Worm (Caenorhabditis elegans) whole organism, L1 larva: ENCODE measurements around the gene csp-2.
A peak's percentile ranks its signal among the peaks of the same experiment; 100 is the strongest.

ENCODE experiments used
- C34B4.2 ChIP-seq: sonication (generic microtip); optimal IDR thresholded peaks from 2 replicates; lab custom pipeline; 2017; ENCODE audit warnings: mild to moderate bottlenecking, missing genetic modification characterization, missing compliant biosample characterization
- F16B12.6 ChIP-seq: fragments of 150-350 bp; optimal IDR thresholded peaks from 2 replicates; lab custom pipeline; 2014; ENCODE audit warnings: missing biosample characterization, missing genetic modification characterization
- aha-1 ChIP-seq: fragments of 150-350 bp; optimal IDR thresholded peaks from 2 replicates; lab custom pipeline; 2014; ENCODE audit warnings: missing biosample characterization, missing genetic modification characterization
- aly-2 ChIP-seq: fragments of 150-350 bp; optimal IDR thresholded peaks from 2 replicates; lab custom pipeline; 2014; ENCODE audit warnings: missing biosample characterization, missing genetic modification characterization
- ama-1 ChIP-seq: fragments of 150-350 bp; optimal IDR thresholded peaks from 2 replicates; lab custom pipeline; 2014
- blmp-1 ChIP-seq: fragments of 150-350 bp; optimal IDR thresholded peaks from 2 replicates; lab custom pipeline; 2014; ENCODE audit warnings: missing biosample characterization, missing genetic modification characterization
- ceh-63 ChIP-seq: fragments of 200-800 bp; sonication (Bioruptor generic); optimal IDR thresholded peaks from 2 replicates; lab custom pipeline; 2018; ENCODE audit warnings: mild to moderate bottlenecking, missing genetic modification characterization, missing compliant biosample characterization
- ceh-8 ChIP-seq: fragments of 200-800 bp; sonication (Bioruptor generic); optimal IDR thresholded peaks from 2 replicates; lab custom pipeline; 2018; ENCODE audit warnings: mild to moderate bottlenecking, missing genetic modification characterization, moderate library complexity, missing compliant biosample characterization
- ceh-82 ChIP-seq, 3 experiments: fragments of 150-350 bp in 1 of 3; sonication (generic microtip) in 2 of 3; optimal IDR thresholded peaks; 2 replicates each; lab custom pipeline; 2014 to 2017; ENCODE audit warnings: missing biosample characterization in 3 of 3, missing genetic modification characterization in 3 of 3
- ceh-90 ChIP-seq: sonication (generic microtip); optimal IDR thresholded peaks from 2 replicates; lab custom pipeline; 2016; ENCODE audit warnings: missing genetic modification characterization, missing compliant biosample characterization
- ces-1 ChIP-seq: fragments of 150-350 bp; optimal IDR thresholded peaks from 2 replicates; lab custom pipeline; 2014; ENCODE audit warnings: missing biosample characterization, missing genetic modification reagents, missing genetic modification characterization
- dpl-1 ChIP-seq, 3 experiments: fragments of 150-350 bp in 2 of 3; sonication (generic microtip) in 1 of 3; optimal IDR thresholded peaks; 2 replicates each; lab custom pipeline; 2014 to 2017; ENCODE audit warnings: missing biosample characterization in 3 of 3, missing genetic modification characterization in 3 of 3, missing genetic modification reagents in 3 of 3
- egl-13 ChIP-seq: sonication (generic microtip); optimal IDR thresholded peaks from 2 replicates; lab custom pipeline; 2016; ENCODE audit warnings: missing genotype, missing genetic modification reagents, missing genetic modification characterization, missing compliant biosample characterization
- elt-2 ChIP-seq: sonication (generic microtip); optimal IDR thresholded peaks from 2 replicates; lab custom pipeline; 2016; ENCODE audit warnings: missing genetic modification characterization, mild to moderate bottlenecking, inconsistent platforms, missing compliant biosample characterization, missing genetic modification reagents
- elt-3 ChIP-seq, 6 experiments: fragments of 150-350 bp in 1 of 6; sonication (generic microtip); optimal IDR thresholded peaks; 2 replicates each; lab custom pipeline; 2017 to 2018; ENCODE audit warnings: missing biosample characterization in 6 of 6, missing genetic modification characterization in 6 of 6, inconsistent platforms in 1 of 6
- fkh-10 ChIP-seq: sonication (generic microtip); optimal IDR thresholded peaks from 2 replicates; lab custom pipeline; 2017; ENCODE audit warnings: missing biosample characterization, missing genetic modification reagents, missing genetic modification characterization
- fkh-4 ChIP-seq: sonication (generic microtip); optimal IDR thresholded peaks from 2 replicates; lab custom pipeline; 2016; ENCODE audit warnings: missing compliant biosample characterization, missing genetic modification characterization, borderline replicate concordance
- fos-1 ChIP-seq: fragments of 150-350 bp; optimal IDR thresholded peaks from 2 replicates; lab custom pipeline; 2014; ENCODE audit warnings: missing biosample characterization, missing genetic modification characterization
- grh-1 ChIP-seq: fragments of 200-800 bp; sonication (Bioruptor generic); IDR thresholded peaks from 2 replicates; pipeline ENCODE4 v1.3.6; 2022; ENCODE audit warnings: missing genetic modification reagents, missing genetic modification characterization, missing compliant biosample characterization
- hlh-17 ChIP-seq: fragments of 200-800 bp; sonication (Bioruptor generic); optimal IDR thresholded peaks from 2 replicates; lab custom pipeline; 2018; ENCODE audit warnings: missing genetic modification characterization, mild to moderate bottlenecking, missing compliant biosample characterization, moderate library complexity, borderline replicate concordance
- hpl-2 ChIP-seq: fragments of 150-350 bp; optimal IDR thresholded peaks from 2 replicates; lab custom pipeline; 2014; ENCODE audit warnings: missing biosample characterization, missing genetic modification reagents, missing genetic modification characterization
- irx-1 ChIP-seq: sonication (generic microtip); optimal IDR thresholded peaks from 2 replicates; lab custom pipeline; 2016; ENCODE audit warnings: missing genetic modification characterization, missing compliant biosample characterization
- isw-1 ChIP-seq: fragments of 200-800 bp; sonication (Bioruptor generic); IDR thresholded peaks from 2 replicates; pipeline ENCODE4 v1.3.6; 2022; ENCODE audit warnings: missing genetic modification characterization, missing compliant biosample characterization
- jun-1 ChIP-seq: fragments of 150-350 bp; optimal IDR thresholded peaks from 2 replicates; lab custom pipeline; 2014; ENCODE audit warnings: missing biosample characterization, missing genetic modification reagents, missing genetic modification characterization
- lin-15B ChIP-seq: fragments of 150-350 bp; sonication (generic microtip); optimal IDR thresholded peaks from 3 replicates; lab custom pipeline; 2014; ENCODE audit warnings: missing biosample characterization, missing genetic modification characterization
- lin-35 ChIP-seq, 2 experiments: fragments of 150-350 bp; optimal IDR thresholded peaks; 2 replicates each; lab custom pipeline; 2014; ENCODE audit warnings: missing biosample characterization in 2 of 2, missing genetic modification characterization in 2 of 2, missing genetic modification reagents in 2 of 2
- lin-39 ChIP-seq: fragments of 150-350 bp; optimal IDR thresholded peaks from 2 replicates; lab custom pipeline; 2014; ENCODE audit warnings: missing biosample characterization, missing genetic modification reagents, missing genetic modification characterization
- lsy-2 ChIP-seq, 2 experiments: fragments of 150-350 bp; optimal IDR thresholded peaks; 2 replicates each; lab custom pipeline; 2014; ENCODE audit warnings: missing biosample characterization in 2 of 2, missing genetic modification characterization in 2 of 2
- mef-2 ChIP-seq: fragments of 150-350 bp; optimal IDR thresholded peaks from 2 replicates; lab custom pipeline; 2014; ENCODE audit warnings: missing biosample characterization, missing genetic modification characterization
- mep-1 ChIP-seq: fragments of 150-350 bp; optimal IDR thresholded peaks from 2 replicates; lab custom pipeline; 2014; ENCODE audit warnings: missing biosample characterization, missing genetic modification characterization
- nhr-237 ChIP-seq: fragments of 150-350 bp; optimal IDR thresholded peaks from 2 replicates; lab custom pipeline; 2014; ENCODE audit warnings: missing biosample characterization, missing genetic modification characterization
- nhr-47 ChIP-seq: sonication (generic microtip); optimal IDR thresholded peaks from 2 replicates; lab custom pipeline; 2016; ENCODE audit warnings: mild to moderate bottlenecking, missing genetic modification characterization, moderate library complexity, missing compliant biosample characterization
- nhr-71 ChIP-seq: sonication (generic microtip); optimal IDR thresholded peaks from 2 replicates; lab custom pipeline; 2016; ENCODE audit warnings: mild to moderate bottlenecking, missing genetic modification characterization, moderate library complexity, missing compliant biosample characterization
- nhr-76 ChIP-seq: sonication (generic microtip); optimal IDR thresholded peaks from 2 replicates; lab custom pipeline; 2017; ENCODE audit warnings: missing biosample characterization, missing genetic modification characterization
- nhr-77 ChIP-seq: fragments of 150-350 bp; optimal IDR thresholded peaks from 2 replicates; lab custom pipeline; 2014; ENCODE audit warnings: missing biosample characterization, missing genetic modification characterization
- nhr-85 ChIP-seq: sonication (generic microtip); peaks from one replicate; lab custom pipeline; 2016; ENCODE audit warnings: missing genetic modification characterization, inconsistent platforms, missing compliant biosample characterization
- pqm-1 ChIP-seq: sonication (generic microtip); optimal IDR thresholded peaks from 3 replicates; lab custom pipeline; 2017; ENCODE audit warnings: missing biosample characterization, missing genetic modification characterization
- rnt-1 ChIP-seq: sonication (generic microtip); optimal IDR thresholded peaks from 2 replicates; lab custom pipeline; 2016; ENCODE audit warnings: mild to moderate bottlenecking, missing genetic modification characterization, moderate library complexity, missing compliant biosample characterization
- skn-1 ChIP-seq: fragments of 150-350 bp; optimal IDR thresholded peaks from 2 replicates; lab custom pipeline; 2014; ENCODE audit warnings: missing biosample characterization, missing genetic modification characterization
- snpc-4 ChIP-seq: fragments of 150-350 bp; optimal IDR thresholded peaks from 2 replicates; lab custom pipeline; 2014; ENCODE audit warnings: missing biosample characterization, missing genetic modification characterization
- snu-23 ChIP-seq: sonication (generic microtip); optimal IDR thresholded peaks from 2 replicates; lab custom pipeline; 2016; ENCODE audit warnings: missing genetic modification characterization, missing compliant biosample characterization
- sox-4 ChIP-seq: sonication (generic microtip); optimal IDR thresholded peaks from 2 replicates; lab custom pipeline; 2016; ENCODE audit warnings: missing genetic modification characterization, missing compliant biosample characterization
- sptf-1 ChIP-seq: fragments of 150-350 bp; optimal IDR thresholded peaks from 2 replicates; lab custom pipeline; 2014; ENCODE audit warnings: missing biosample characterization, missing genetic modification characterization
- sup-37 ChIP-seq: fragments of 200-800 bp; sonication (Bioruptor generic); optimal IDR thresholded peaks from 2 replicates; lab custom pipeline; 2018; ENCODE audit warnings: mild to moderate bottlenecking, missing genetic modification characterization, missing compliant biosample characterization
- tbx-2 ChIP-seq: sonication (generic microtip); optimal IDR thresholded peaks from 2 replicates; lab custom pipeline; 2016; ENCODE audit warnings: missing genetic modification characterization, missing compliant biosample characterization
- tlp-1 ChIP-seq: fragments of 150-350 bp; optimal IDR thresholded peaks from 2 replicates; lab custom pipeline; 2014; ENCODE audit warnings: missing biosample characterization, missing genetic modification characterization
- unc-86 ChIP-seq: sonication (generic microtip); optimal IDR thresholded peaks from 2 replicates; lab custom pipeline; 2016; ENCODE audit warnings: missing genetic modification characterization, missing compliant biosample characterization
- unc-98 ChIP-seq: fragments of 200-800 bp; sonication (Bioruptor generic); IDR thresholded peaks from 2 replicates; pipeline ENCODE4 v1.3.6; 2022; ENCODE audit warnings: missing genetic modification characterization, missing compliant biosample characterization
- vab-15 ChIP-seq: sonication (generic microtip); optimal IDR thresholded peaks from 2 replicates; lab custom pipeline; 2017; ENCODE audit warnings: missing genotype, mild to moderate bottlenecking, missing genetic modification characterization, missing compliant biosample characterization
- xbp-1 ChIP-seq: sonication (generic microtip); optimal IDR thresholded peaks from 2 replicates; lab custom pipeline; 2016; ENCODE audit warnings: missing genetic modification characterization, missing compliant biosample characterization
- zag-1 ChIP-seq: fragments of 150-350 bp; optimal IDR thresholded peaks from 2 replicates; lab custom pipeline; 2014; ENCODE audit warnings: missing biosample characterization, missing genetic modification characterization
- zip-4 ChIP-seq: fragments of 200-800 bp; sonication (Bioruptor generic); optimal IDR thresholded peaks from 2 replicates; lab custom pipeline; 2018; ENCODE audit warnings: mild to moderate bottlenecking, missing genetic modification characterization, moderate library complexity, missing compliant biosample characterization
- ztf-4 ChIP-seq: fragments of 150-350 bp; optimal IDR thresholded peaks from 2 replicates; lab custom pipeline; 2014; ENCODE audit warnings: missing biosample characterization, missing genetic modification characterization

The csp-2 gene

DNA sequence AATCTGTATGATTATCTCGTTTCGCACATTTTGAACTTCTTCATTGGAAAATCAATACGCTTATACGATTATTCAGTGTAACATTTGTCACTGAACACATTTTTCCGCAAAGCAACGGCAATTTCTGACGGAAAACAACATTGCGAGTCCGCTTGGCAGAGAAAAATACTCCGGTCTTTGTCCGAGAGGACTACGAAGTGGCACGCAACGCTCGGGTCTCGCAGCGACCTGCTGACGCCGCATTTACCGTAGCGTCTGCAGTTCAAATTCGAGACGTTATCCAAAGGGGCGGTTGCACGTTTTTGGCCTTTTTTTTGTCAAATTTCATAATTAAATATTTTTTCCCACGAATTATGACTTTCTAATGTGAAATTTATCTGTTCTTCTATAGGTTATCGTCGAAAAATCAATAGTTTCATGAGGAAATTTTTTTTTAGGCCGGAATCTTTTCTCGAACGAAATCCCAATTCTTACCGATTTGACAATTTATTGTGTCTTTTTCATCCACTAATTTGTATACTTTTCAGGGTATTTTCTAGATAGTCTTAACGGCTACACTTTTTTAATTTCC, 16.2 kb downstream of the csp-2 start, which contains the start of gene sqd-1 (continued):
- TF ChIP-seq snpc-4 (tag; lab: Kevin White, UChicago) (peak; percentile 82), fkh-10 (GFP tag; lab: Kevin White, UChicago) (peak; percentile 80), nhr-71 (tag; lab: Kevin White, UChicago) (peak; percentile 99), mep-1 (peak; percentile 95), ztf-4 (tag; lab: Kevin White, UChicago) (peak; percentile 95), unc-98 (GFP tag; lab: Robert Waterston, UW) (peak; percentile 67; the same call in 1 of the 2 replicates), ceh-63 (GFP tag; lab: Kevin White, UChicago) (peak; percentile 93), zag-1 (peak; percentile 8), blmp-1 (tag; lab: Kevin White, UChicago) (peak; percentile 77), hlh-17 (GFP tag; lab: Kevin White, UChicago) (no peak), elt-2 (tag; lab: Kevin White, UChicago) (peak; percentile 88), fkh-4 (tag; lab: Kevin White, UChicago) (peak; percentile 61), nhr-47 (tag; lab: Kevin White, UChicago) (peak; percentile 98), egl-13 (tag; lab: Kevin White, UChicago) (peak; percentile 96), aly-2 (tag; lab: Kevin White, UChicago) (peak; percentile 71), zip-4 (GFP tag; lab: Kevin White, UChicago) (peak; percentile 94), dpl-1 (GFP tag; optimal IDR thresholded peaks at IDR 0.05; lab: Kevin White, UChicago) (peak; percentile 86 to 88 (median 88)), lin-39 (tag; lab: Kevin White, UChicago) (peak; percentile 92), nhr-237 (tag; lab: Kevin White, UChicago) (peak; percentile 81), rnt-1 (tag; lab: Kevin White, UChicago) (peak; percentile 98), elt-3 (tag; optimal IDR thresholded peaks at IDR 0.05; lab: Kevin White, UChicago) (peak in 5 of 6 experiments; percentile 74 to 94 (median 86)), aha-1 (tag; lab: Kevin White, UChicago) (peak; percentile 84), irx-1 (tag; lab: Kevin White, UChicago) (peak; percentile 95), xbp-1 (tag; lab: Kevin White, UChicago) (peak; percentile 97), sptf-1 (tag; lab: Kevin White, UChicago) (no peak), lin-35 (GFP tag; optimal IDR thresholded peaks at IDR 0.05; lab: Kevin White, UChicago) (peak; percentile 89 to 94), sup-37 (GFP tag; lab: Kevin White, UChicago) (peak; percentile 95), ceh-90 (peak; percentile 70), mef-2 (peak; percentile 92), nhr-76 (tag; lab: Kevin White, UChicago) (peak; percentile 91), snu-23 (GFP tag; lab: Kevin White, UChicago) (peak; percentile 98), unc-86 (tag; lab: Kevin White, UChicago) (peak; percentile 97), lsy-2 (tag; optimal IDR thresholded peaks at IDR 0.05; lab: Kevin White, UChicago) (peak; percentile 98 to 99), ces-1 (no peak), ceh-8 (GFP tag; lab: Kevin White, UChicago) (peak; percentile 98), grh-1 (GFP tag; lab: Robert Waterston, UW) (peak; percentile 97), hpl-2 (GFP tag; lab: Kevin White, UChicago) (peak; percentile 60), ceh-82 (tag; optimal IDR thresholded peaks at IDR 0.05; lab: Kevin White, UChicago) (peak; percentile 97 to 98 (median 97)), pqm-1 (no peak), nhr-85 (tag; lab: Kevin White, UChicago) (peak; percentile 98), vab-15 (tag; lab: Kevin White, UChicago) (peak; percentile 93), C34B4.2 (peak; percentile 85), fos-1 (tag; lab: Kevin White, UChicago) (peak; percentile 73), tbx-2 (tag; lab: Kevin White, UChicago) (peak; percentile 98), isw-1 (GFP tag; lab: Robert Waterston, UW) (peak; percentile 98), lin-15B (peak; percentile 95), F16B12.6 (peak; percentile 71), ama-1 (lab: Kevin White, UChicago) (peak; percentile 85), sox-4 (tag; lab: Kevin White, UChicago) (peak; percentile 92), tlp-1 (tag; lab: Kevin White, UChicago) (no peak), jun-1 (tag; lab: Kevin White, UChicago) (peak; percentile 96), nhr-77 (tag; lab: Kevin White, UChicago) (peak; percentile 89), skn-1 (tag; lab: Kevin White, UChicago) (peak; percentile 95)
